Fruit fly (Drosophila melanogaster) whole organism, embryonic: ENCODE data around the gene CG2854.

Experiments used
- Aef1 ChIP-seq: fragments of 200-800 bp; sonication (Bioruptor generic); IDR thresholded peaks from 3 replicates; pipeline ENCODE4 v1.3.6; 2022; ENCODE audit warnings: missing biosample characterization, missing genetic modification characterization
- Atf-2 ChIP-seq: fragments of 200-800 bp; sonication (Bioruptor generic); optimal IDR thresholded peaks from 2 replicates; lab custom pipeline; 2016; ENCODE audit warnings: missing biosample characterization, missing genetic modification characterization
- CG1024 ChIP-seq: fragments of 200-800 bp; sonication (Bioruptor generic); IDR thresholded peaks from 2 replicates; pipeline ENCODE4 v1.3.6; 2022; ENCODE audit warnings: missing biosample characterization, missing genetic modification characterization
- CG11695 ChIP-seq: fragments of 200-800 bp; sonication (Bioruptor generic); IDR thresholded peaks from 3 replicates; pipeline ENCODE4 v1.3.6; 2022; ENCODE audit warnings: missing biosample characterization, missing genetic modification characterization
- CG13123 ChIP-seq: fragments of 200-800 bp; sonication (Bioruptor generic); optimal IDR thresholded peaks from 2 replicates; lab custom pipeline; 2016; ENCODE audit warnings: missing biosample characterization, missing genetic modification characterization
- CG14050 ChIP-seq: fragments of 200-800 bp; sonication (Bioruptor generic); IDR thresholded peaks from 3 replicates; pipeline ENCODE4 v1.3.6; 2022; ENCODE audit warnings: missing biosample characterization, missing genetic modification characterization
- CG14860 ChIP-seq: fragments of 200-800 bp; sonication (Bioruptor generic); IDR thresholded peaks from 3 replicates; pipeline ENCODE4 v1.3.6; 2022; ENCODE audit warnings: missing biosample characterization, missing genetic modification characterization; ENCODE audit not compliant: partially characterized antibody
- CG17829 ChIP-seq: fragments of 200-800 bp; optimal IDR thresholded peaks from 2 replicates; lab custom pipeline; 2019; ENCODE audit warnings: missing biosample characterization, mild to moderate bottlenecking, missing genetic modification characterization, moderate library complexity
- CG1832 ChIP-seq: fragments of 200-800 bp; sonication (Bioruptor generic); optimal IDR thresholded peaks from 2 replicates; lab custom pipeline; 2017; ENCODE audit warnings: missing biosample characterization, mild to moderate bottlenecking, missing genetic modification characterization, inconsistent platforms
- CG3163 ChIP-seq: fragments of 200-800 bp; sonication (Bioruptor generic); optimal IDR thresholded peaks from 3 replicates; lab custom pipeline; 2016; ENCODE audit warnings: missing biosample characterization, missing genetic modification characterization
- CG33213 ChIP-seq: fragments of 200-800 bp; sonication (Bioruptor generic); optimal IDR thresholded peaks from 3 replicates; lab custom pipeline; 2016; ENCODE audit warnings: missing biosample characterization, missing genetic modification characterization
- CG4730 ChIP-seq: fragments of 200-800 bp; sonication (Bioruptor generic); IDR thresholded peaks from 2 replicates; pipeline ENCODE4 v1.3.6; 2022; ENCODE audit warnings: missing biosample characterization, missing genetic modification characterization
- CG4820 ChIP-seq: fragments of 200-800 bp; sonication (Bioruptor generic); optimal IDR thresholded peaks from 3 replicates; lab custom pipeline; 2016; ENCODE audit warnings: missing biosample characterization, missing genetic modification characterization
- CoRest ChIP-seq: fragments of 200-800 bp; sonication (Bioruptor generic); optimal IDR thresholded peaks from 3 replicates; lab custom pipeline; 2018; ENCODE audit warnings: missing biosample characterization, mild to moderate bottlenecking, missing genetic modification characterization, moderate library complexity
- Dp ChIP-seq: fragments of 200-800 bp; sonication (Bioruptor generic); optimal IDR thresholded peaks from 2 replicates; lab custom pipeline; 2018; ENCODE audit warnings: missing biosample characterization, mild to moderate bottlenecking, missing genetic modification characterization, moderate library complexity
- ERR ChIP-seq: fragments of 200-800 bp; sonication (Bioruptor generic); optimal IDR thresholded peaks from 2 replicates; lab custom pipeline; 2016; ENCODE audit warnings: missing biosample characterization, missing genetic modification characterization
- Elba2 ChIP-seq: fragments of 200-800 bp; sonication (Bioruptor generic); optimal IDR thresholded peaks from 3 replicates; lab custom pipeline; 2016; ENCODE audit warnings: missing biosample characterization, missing genetic modification characterization
- Fer3 ChIP-seq: fragments of 200-800 bp; sonication (Bioruptor generic); optimal IDR thresholded peaks from 2 replicates; lab custom pipeline; 2018; ENCODE audit warnings: missing biosample characterization, mild to moderate bottlenecking, missing genetic modification characterization, moderate library complexity
- GATAe ChIP-seq: fragments of 200-800 bp; sonication (Bioruptor generic); conservative IDR thresholded peaks from 2 replicates; pipeline ENCODE4 v1.3.6; 2022; ENCODE audit warnings: missing biosample characterization, missing genetic modification characterization
- Mad ChIP-seq: fragments of 200-800 bp; sonication (Bioruptor generic); optimal IDR thresholded peaks from 2 replicates; lab custom pipeline; 2016; ENCODE audit warnings: missing biosample characterization, missing genetic modification characterization
- Six4 ChIP-seq: fragments of 200-800 bp; sonication (Bioruptor generic); optimal IDR thresholded peaks from 2 replicates; lab custom pipeline; 2016; ENCODE audit warnings: missing biosample characterization, missing genetic modification characterization
- Sry-δ ChIP-seq: fragments of 200-800 bp; sonication (Bioruptor generic); optimal IDR thresholded peaks from 2 replicates; lab custom pipeline; 2016; ENCODE audit warnings: missing biosample characterization, missing genetic modification characterization
- Trl ChIP-seq, 3 experiments: fragments of >200 bp in 2 of 3; fragments of 200-800 bp in 1 of 3; sonication (Bioruptor generic) in 1 of 3; optimal IDR thresholded peaks; 2 replicates in 1 of 3; 3 replicates in 2 of 3; lab custom pipeline; 2016 to 2017; ENCODE audit warnings: missing biosample characterization in 1 of 3, missing genetic modification characterization in 1 of 3
- bab2 ChIP-seq: fragments of 200-800 bp; sonication (Bioruptor generic); optimal IDR thresholded peaks from 2 replicates; lab custom pipeline; 2016; ENCODE audit warnings: missing biosample characterization, missing genetic modification characterization
- cg ChIP-seq: fragments of 200-800 bp; sonication (Bioruptor generic); optimal IDR thresholded peaks from 3 replicates; lab custom pipeline; 2019; ENCODE audit warnings: missing biosample characterization, mild to moderate bottlenecking, missing genetic modification characterization, moderate library complexity
- chinmo ChIP-seq: fragments of 200-800 bp; sonication (Bioruptor generic); IDR thresholded peaks from 4 replicates; pipeline ENCODE4 v1.3.6; 2022; ENCODE audit warnings: missing biosample characterization, missing genetic modification characterization; ENCODE audit not compliant: partially characterized antibody
- crol ChIP-seq: fragments of 200-800 bp; sonication (Bioruptor generic); IDR thresholded peaks from 2 replicates; pipeline ENCODE4 v1.3.6; 2022; ENCODE audit warnings: missing biosample characterization, missing genetic modification characterization
- gcm ChIP-seq: fragments of 200-800 bp; sonication (Bioruptor generic); optimal IDR thresholded peaks from 2 replicates; lab custom pipeline; 2019; ENCODE audit warnings: missing biosample characterization, mild to moderate bottlenecking, missing genetic modification characterization, moderate library complexity
- h ChIP-seq: fragments of >200 bp; optimal IDR thresholded peaks from 2 replicates; lab custom pipeline; 2017
- kni ChIP-seq: fragments of 200-800 bp; sonication (Bioruptor generic); optimal IDR thresholded peaks from 3 replicates; lab custom pipeline; 2017; ENCODE audit warnings: mild to moderate bottlenecking, missing biosample characterization, missing genetic modification reagents, missing genetic modification characterization
- lab ChIP-seq: fragments of 200-800 bp; sonication (Bioruptor generic); optimal IDR thresholded peaks from 3 replicates; lab custom pipeline; 2017; ENCODE audit warnings: missing biosample characterization, missing genetic modification characterization, mild to moderate bottlenecking, moderate library complexity, missing genetic modification reagents
- maf-S ChIP-seq: fragments of 200-800 bp; sonication (Bioruptor generic); optimal IDR thresholded peaks from 2 replicates; lab custom pipeline; 2016; ENCODE audit warnings: missing biosample characterization, missing genetic modification characterization
- mam ChIP-seq: fragments of 200-800 bp; sonication (Bioruptor generic); optimal IDR thresholded peaks from 3 replicates; lab custom pipeline; 2016; ENCODE audit warnings: missing biosample characterization, missing genetic modification characterization
- nerfin-1 ChIP-seq: fragments of 200-800 bp; sonication (Bioruptor generic); optimal IDR thresholded peaks from 3 replicates; lab custom pipeline; 2019; ENCODE audit warnings: missing biosample characterization, mild to moderate bottlenecking, missing genetic modification characterization, moderate library complexity
- nom ChIP-seq: fragments of 200-800 bp; sonication (Bioruptor generic); optimal IDR thresholded peaks from 2 replicates; lab custom pipeline; 2017; ENCODE audit warnings: missing biosample characterization, missing genetic modification characterization, mild to moderate bottlenecking, moderate library complexity, missing genetic modification reagents
- org-1 ChIP-seq: fragments of 200-800 bp; sonication (Bioruptor generic); optimal IDR thresholded peaks from 2 replicates; lab custom pipeline; 2017; ENCODE audit warnings: missing biosample characterization, missing genetic modification characterization
- peb ChIP-seq: fragments of 200-800 bp; sonication (Bioruptor generic); IDR thresholded peaks from 2 replicates; pipeline ENCODE4 v1.3.6; 2022; ENCODE audit warnings: missing biosample characterization, missing genetic modification characterization
- pros ChIP-seq: fragments of 200-800 bp; sonication (Bioruptor generic); optimal IDR thresholded peaks from 3 replicates; lab custom pipeline; 2019; ENCODE audit warnings: missing biosample characterization, mild to moderate bottlenecking, missing genetic modification characterization, moderate library complexity
- sd ChIP-seq: fragments of 200-800 bp; sonication (Bioruptor generic); optimal IDR thresholded peaks from 3 replicates; lab custom pipeline; 2018; ENCODE audit warnings: missing biosample characterization, mild to moderate bottlenecking, missing genetic modification characterization, moderate library complexity
- sens ChIP-seq: fragments of 200-800 bp; sonication (Bioruptor generic); peaks from one replicate; lab custom pipeline; 2016; ENCODE audit warnings: missing biosample characterization, missing genetic modification characterization
- seq ChIP-seq: fragments of 200-800 bp; sonication (Bioruptor generic); IDR thresholded peaks from 2 replicates; pipeline ENCODE4 v1.3.6; 2022; ENCODE audit warnings: missing biosample characterization, missing genetic modification characterization
- sqz ChIP-seq: fragments of 200-800 bp; sonication (Bioruptor generic); optimal IDR thresholded peaks from 3 replicates; lab custom pipeline; 2018; ENCODE audit warnings: missing biosample characterization, mild to moderate bottlenecking, missing genetic modification characterization
- tll ChIP-seq, 2 experiments: fragments of 200-800 bp in 1 of 2; fragments of >200 bp in 1 of 2; sonication (Bioruptor generic) in 1 of 2; optimal IDR thresholded peaks; 2 replicates each; lab custom pipeline; 2017 to 2019; ENCODE audit warnings: missing biosample characterization in 2 of 2, missing genetic modification characterization in 2 of 2, mild to moderate bottlenecking in 1 of 2, moderate library complexity in 1 of 2
- tna ChIP-seq: fragments of 200-800 bp; sonication (Bioruptor generic); IDR thresholded peaks from 2 replicates; pipeline ENCODE4 v1.3.6; 2022; ENCODE audit warnings: missing biosample characterization, missing genetic modification characterization; ENCODE audit not compliant: partially characterized antibody
- twi ChIP-seq: fragments of 200-800 bp; optimal IDR thresholded peaks from 2 replicates; lab custom pipeline; 2019; ENCODE audit warnings: missing biosample characterization, mild to moderate bottlenecking, missing genetic modification characterization, moderate library complexity
- unpg ChIP-seq: fragments of 200-800 bp; sonication (Bioruptor generic); optimal IDR thresholded peaks from 3 replicates; lab custom pipeline; 2018; ENCODE audit warnings: missing biosample characterization, mild to moderate bottlenecking, missing genetic modification characterization, moderate library complexity

CG2854 gene

dm6 chrX:2321900-2322555, 4.9 kb upstream of the CG2854 start (continued):
- TF ChIP-seq seq (GFP tag; lab: Robert Waterston, UW), result peak; percentile 62
- no peak for TF ChIP-seq maf-S (GFP tag; lab: Kevin White, UChicago)
- no peak for TF ChIP-seq Elba2 (GFP tag; lab: Kevin White, UChicago)
- TF ChIP-seq CG14050 (GFP tag; lab: Robert Waterston, UW), result peak; percentile 70

DNA sequence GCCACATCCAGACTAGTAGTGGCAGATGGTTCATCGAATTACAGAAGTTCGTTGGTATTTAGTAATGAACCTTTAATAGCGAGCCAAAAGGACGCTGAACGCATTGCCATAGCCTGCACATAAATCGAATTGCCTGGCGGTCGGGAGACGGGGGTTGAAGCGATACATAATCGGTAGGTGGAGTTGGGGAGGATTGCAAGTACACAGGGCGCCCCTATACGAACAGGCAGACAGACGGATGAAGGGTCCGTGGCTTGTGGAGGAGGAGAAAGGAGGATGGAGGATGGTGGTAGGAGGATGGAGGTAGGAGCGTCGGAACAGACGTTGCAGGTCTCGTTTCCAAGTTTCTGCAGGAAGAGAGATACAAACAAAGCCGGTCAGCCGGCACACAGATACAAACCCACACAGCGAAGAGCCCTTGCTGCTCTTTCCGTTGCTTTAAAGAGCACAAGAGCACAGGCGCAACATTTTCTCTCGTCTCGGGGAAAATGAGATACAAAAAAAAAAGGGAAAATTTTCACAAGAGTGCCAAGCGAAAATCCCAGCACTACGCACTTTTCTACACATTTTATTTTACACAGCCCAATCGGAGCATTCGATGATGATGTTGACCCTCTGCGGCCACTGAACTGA, 3.2 kb upstream of the CG2854 start:
- TF ChIP-seq Fer3 (tag; lab: Kevin White, UChicago) (no peak), pros (GFP tag; lab: Kevin White, UChicago) (peak; percentile 74), unpg (GFP tag; lab: Kevin White, UChicago) (no peak), CG14860 (GFP tag; lab: Robert Waterston, UW) (no peak), Aef1 (GFP tag; lab: Robert Waterston, UW) (no peak), GATAe (no peak), kni (peak; percentile 18), Trl (optimal IDR thresholded peaks at IDR 0.05; lab: Kevin White, UChicago) (peak; percentile 48 to 59), Trl (GFP tag; optimal IDR thresholded peaks at IDR 0.05; lab: Kevin White, UChicago) (no peak), CoRest (tag; lab: Kevin White, UChicago) (no peak), Atf-2 (GFP tag; lab: Kevin White, UChicago) (no peak), lab (GFP tag; lab: Kevin White, UChicago) (no peak), CG4730 (GFP tag; lab: Robert Waterston, UW) (no peak), Dp (GFP tag; lab: Kevin White, UChicago) (no peak), cg (GFP tag; lab: Kevin White, UChicago) (peak; percentile 32), mam (GFP tag; lab: Kevin White, UChicago) (no peak), CG33213 (GFP tag; lab: Kevin White, UChicago) (no peak), tna (no peak), sd (tag; lab: Kevin White, UChicago) (no peak), Sry-δ (no peak), sens (GFP tag; lab: Kevin White, UChicago) (peak; percentile 60), Mad (no peak), peb (GFP tag; lab: Robert Waterston, UW) (no peak), CG1024 (GFP tag; lab: Robert Waterston, UW) (no peak), h (no peak), nerfin-1 (tag; lab: Kevin White, UChicago) (peak; percentile 5), bab2 (no peak), crol (peak; percentile 51; the same call in 1 of the 2 replicates), Six4 (GFP tag; lab: Kevin White, UChicago) (no peak), nom (GFP tag; lab: Kevin White, UChicago) (peak; percentile 42), gcm (GFP tag; lab: Kevin White, UChicago) (peak; percentile 32), CG11695 (GFP tag; lab: Robert Waterston, UW) (no peak), CG3163 (peak; percentile 83)

DNA sequence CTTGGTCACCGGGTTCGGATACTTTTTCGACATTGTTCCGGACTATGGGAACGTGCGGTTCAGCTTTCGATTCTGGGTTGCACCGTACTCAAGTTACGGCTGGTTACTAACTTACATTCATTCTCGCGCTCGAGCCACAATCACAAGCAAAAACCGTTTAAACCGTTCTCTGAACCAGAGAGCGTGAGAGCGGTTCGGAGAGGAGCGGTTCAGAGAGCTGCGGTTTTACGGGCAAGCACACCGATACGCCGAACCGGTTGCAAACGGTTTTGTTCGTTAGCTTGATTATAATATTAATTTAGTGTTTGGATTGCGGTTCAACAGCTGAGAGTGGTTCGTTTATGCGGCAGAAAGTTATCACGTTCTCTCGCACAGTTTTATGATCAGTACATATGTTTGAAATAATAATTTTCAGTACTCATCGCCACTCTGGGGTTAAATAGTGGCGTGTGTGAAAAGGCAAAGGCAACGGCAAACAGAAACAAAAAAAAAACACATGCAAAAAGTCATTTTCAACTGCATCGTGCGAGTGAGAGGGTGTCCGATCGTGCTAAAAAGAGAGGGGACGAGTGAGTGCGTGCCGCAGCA, 1.2 kb upstream of the CG2854 start, which contains the start of gene CG14050:
CG14050 (minus strand) TSS at position 560 of the 588 bp plus-strand sequence.
- peak; percentile 25 for TF ChIP-seq pros (GFP tag; lab: Kevin White, UChicago)
- peak; percentile 45 for TF ChIP-seq CG1832
- no peak for TF ChIP-seq CG17829 (tag; lab: Kevin White, UChicago)
- 0 out of 4 replicates have a peak, but pooled peaks have one; percentile 16 for TF ChIP-seq chinmo
- TF ChIP-seq CG13123 (GFP tag; lab: Kevin White, UChicago), result no peak
- peak; percentile 2 for TF ChIP-seq twi
- TF ChIP-seq ERR (GFP tag; lab: Kevin White, UChicago), result no peak
- TF ChIP-seq sqz, result peak; percentile 10
- peak; percentile 92 for TF ChIP-seq CG14050 (GFP tag; lab: Robert Waterston, UW)
- TF ChIP-seq CG4820 (GFP tag; lab: Kevin White, UChicago), result peak; percentile 93
- TF ChIP-seq Trl (optimal IDR thresholded peaks at IDR 0.05; lab: Kevin White, UChicago), result peak; percentile 18 to 53
- no peak for TF ChIP-seq Trl (GFP tag; optimal IDR thresholded peaks at IDR 0.05; lab: Kevin White, UChicago)
- no peak for TF ChIP-seq org-1 (GFP tag; lab: Kevin White, UChicago)
- peak in 1 of 2 experiments; percentile 65 for TF ChIP-seq tll (GFP tag; optimal IDR thresholded peaks at IDR 0.05; lab: Kevin White, UChicago)
- 0 out of 3 replicates have a peak, but pooled peaks have one; percentile 9 for TF ChIP-seq CG11695 (GFP tag; lab: Robert Waterston, UW)
